Worm (Caenorhabditis elegans): ENCODE data around the gene cyp-34A9.

DNA sequence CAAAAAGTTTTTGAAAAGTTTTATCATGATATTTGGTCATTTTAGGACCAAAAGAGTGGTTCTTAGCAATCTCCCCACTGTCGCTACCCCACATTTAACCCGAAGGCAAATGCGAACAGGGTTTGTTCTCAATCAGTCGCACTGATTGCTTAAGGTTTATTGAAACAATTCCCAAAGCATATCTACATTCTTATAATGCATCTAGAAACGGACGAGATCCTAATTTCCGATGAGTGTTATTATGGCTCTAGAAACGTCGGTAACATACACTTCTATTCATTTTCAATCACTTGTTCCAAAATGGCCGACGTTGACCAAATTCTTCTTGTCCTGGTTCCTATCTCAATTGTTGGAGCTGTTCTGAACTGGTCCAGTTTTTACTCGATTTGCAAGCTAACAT, 48.7 kb downstream of the cyp-34A9 start, which contains the start of gene srx-65:
- TF ChIP-seq mdl-1 (tag; optimal IDR thresholded peaks at IDR 0.05) = no peak
- TF ChIP-seq nhr-28 (tag; optimal IDR thresholded peaks at IDR 0.05) = no peak
- TF ChIP-seq hlh-4 (tag; optimal IDR thresholded peaks at IDR 0.05) = no peak
- no peak for TF ChIP-seq snpc-4 (tag; optimal IDR thresholded peaks at IDR 0.05)
- no peak for TF ChIP-seq skn-1 (tag; optimal IDR thresholded peaks at IDR 0.05)
- TF ChIP-seq ztf-11 (tag; optimal IDR thresholded peaks at IDR 0.05) = no peak
- no peak for TF ChIP-seq nhr-237 (tag; optimal IDR thresholded peaks at IDR 0.05)
- TF ChIP-seq nhr-11 (tag; optimal IDR thresholded peaks at IDR 0.05) = no peak
- TF ChIP-seq nhr-71 (tag; optimal IDR thresholded peaks at IDR 0.05) = no peak
- no peak for TF ChIP-seq aly-2 (tag; optimal IDR thresholded peaks at IDR 0.05)
- no peak for TF ChIP-seq egl-27 (tag; optimal IDR thresholded peaks at IDR 0.05)
- no peak for TF ChIP-seq aha-1 (tag; optimal IDR thresholded peaks at IDR 0.05)
- no peak for TF ChIP-seq ceh-8 (GFP tag; optimal IDR thresholded peaks at IDR 0.05)

Measured in whole organism, L1 larva.